Worm (Caenorhabditis elegans) whole organism, L4/young adult: Measurements from ENCODE around the gene R02F11.1.

Source experiments
- W03F9.2 ChIP-seq: fragments of 150-350 bp; optimal IDR thresholded peaks from 2 replicates; lab custom pipeline; 2014; ENCODE audit warnings: missing biosample characterization, missing genetic modification characterization
- dao-5 ChIP-seq: sonication (generic microtip); optimal IDR thresholded peaks from 2 replicates; lab custom pipeline; 2016; ENCODE audit warnings: missing genotype, missing genetic modification characterization, moderate library complexity, missing compliant biosample characterization
- him-1 ChIP-seq: sonication (generic microtip); optimal IDR thresholded peaks from 2 replicates; lab custom pipeline; 2016; ENCODE audit warnings: missing genotype, missing genetic modification reagents, missing genetic modification characterization, missing compliant biosample characterization

DNA sequence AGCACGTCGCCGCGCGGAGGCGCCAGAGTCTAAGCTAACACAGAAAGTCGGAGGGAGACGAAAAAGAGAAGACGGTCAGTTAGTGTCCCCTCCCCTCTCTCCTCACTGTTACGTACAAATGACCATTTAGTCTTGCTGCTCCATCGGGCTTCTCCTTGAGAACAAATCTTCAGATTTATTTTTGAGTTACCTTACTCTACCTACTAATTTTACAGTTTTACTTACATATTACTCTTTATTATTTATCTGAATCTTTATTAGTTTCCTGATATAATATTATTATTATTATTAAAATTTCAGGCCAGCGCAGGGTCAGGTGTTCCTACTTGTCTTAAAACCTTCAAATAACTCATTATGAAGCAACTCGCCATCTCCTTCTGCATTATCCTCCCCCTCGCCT, at the start of gene R02F11.1:
- TF ChIP-seq W03F9.2 (tag; lab: Kevin White, UChicago) = no peak
- no peak for TF ChIP-seq dao-5 (tag; lab: Kevin White, UChicago)
- TF ChIP-seq him-1 (tag; lab: Kevin White, UChicago) = no peak
